Worm (Caenorhabditis elegans) whole organism, L2 larva: ENCODE measurements around the gene nlg-1.

ENCODE experiments used
- F13H6.1 ChIP-seq: sonication (generic microtip); optimal IDR thresholded peaks from 2 replicates; lab custom pipeline; 2016; ENCODE audit warnings: missing genetic modification characterization, missing compliant biosample characterization
- R02D3.7 ChIP-seq: fragments of 150-350 bp; optimal IDR thresholded peaks from 2 replicates; lab custom pipeline; 2014; ENCODE audit warnings: missing biosample characterization, missing genetic modification characterization
- Y55F3AM.14 ChIP-seq: fragments of 200-800 bp; sonication (Bioruptor generic); optimal IDR thresholded peaks from 2 replicates; lab custom pipeline; 2018; ENCODE audit warnings: mild to moderate bottlenecking, missing genetic modification characterization, missing compliant biosample characterization
- alr-1 ChIP-seq: fragments of 150-350 bp; optimal IDR thresholded peaks from 2 replicates; lab custom pipeline; 2014; ENCODE audit warnings: missing biosample characterization, missing genetic modification characterization
- aly-2 ChIP-seq: fragments of 150-350 bp; optimal IDR thresholded peaks from 2 replicates; lab custom pipeline; 2014; ENCODE audit warnings: missing biosample characterization, missing genetic modification characterization
- ama-1 ChIP-seq: fragments of 150-350 bp; optimal IDR thresholded peaks from 2 replicates; lab custom pipeline; 2018; ENCODE audit warnings: inconsistent platforms
- blmp-1 ChIP-seq: sonication (generic microtip); optimal IDR thresholded peaks from 2 replicates; lab custom pipeline; 2017; ENCODE audit warnings: missing genetic modification characterization, mild to moderate bottlenecking, missing compliant biosample characterization, antibody characterized with exemption, moderate library complexity; ENCODE audit not compliant: insufficient read depth
- crh-2 ChIP-seq: sonication (generic microtip); optimal IDR thresholded peaks from 2 replicates; lab custom pipeline; 2017; ENCODE audit warnings: missing biosample characterization, missing genetic modification characterization
- egl-27 ChIP-seq: sonication (generic microtip); optimal IDR thresholded peaks from 3 replicates; lab custom pipeline; 2017; ENCODE audit warnings: missing biosample characterization, missing genetic modification reagents, missing genetic modification characterization
- elt-1 ChIP-seq: fragments of 150-350 bp; optimal IDR thresholded peaks from 2 replicates; lab custom pipeline; 2014; ENCODE audit warnings: missing biosample characterization, missing genetic modification characterization
- elt-3 ChIP-seq: sonication (generic microtip); optimal IDR thresholded peaks from 2 replicates; lab custom pipeline; 2017; ENCODE audit warnings: missing biosample characterization, missing genetic modification characterization
- fos-1 ChIP-seq: fragments of 150-350 bp; optimal IDR thresholded peaks from 2 replicates; lab custom pipeline; 2014; ENCODE audit warnings: missing biosample characterization, missing genetic modification characterization
- gmeb-1 ChIP-seq: fragments of 150-350 bp; optimal IDR thresholded peaks from 2 replicates; lab custom pipeline; 2014; ENCODE audit warnings: missing biosample characterization, missing genetic modification characterization
- lin-11 ChIP-seq: fragments of 150-350 bp; sonication (generic microtip); optimal IDR thresholded peaks from 2 replicates; lab custom pipeline; 2014; ENCODE audit warnings: missing biosample characterization, missing genetic modification characterization, inconsistent platforms, mixed read lengths
- lin-13 ChIP-seq: fragments of 150-350 bp; optimal IDR thresholded peaks from 2 replicates; lab custom pipeline; 2014; ENCODE audit warnings: missing biosample characterization, missing genetic modification reagents, missing genetic modification characterization
- lin-39 ChIP-seq: fragments of 150-350 bp; optimal IDR thresholded peaks from 2 replicates; lab custom pipeline; 2014; ENCODE audit warnings: missing biosample characterization, missing genetic modification reagents, missing genetic modification characterization
- lsy-2 ChIP-seq, 2 experiments: fragments of 150-350 bp in 1 of 2; sonication (generic microtip) in 1 of 2; optimal IDR thresholded peaks; 2 replicates each; lab custom pipeline; 2014 to 2017; ENCODE audit warnings: missing biosample characterization in 2 of 2, missing genetic modification characterization in 2 of 2
- mab-5 ChIP-seq: fragments of 150-350 bp; optimal IDR thresholded peaks from 2 replicates; lab custom pipeline; 2014; ENCODE audit warnings: missing biosample characterization, missing genetic modification characterization
- mbf-1 ChIP-seq: sonication (generic microtip); optimal IDR thresholded peaks from 2 replicates; lab custom pipeline; 2017; ENCODE audit warnings: missing biosample characterization, missing genetic modification characterization
- mdl-1 ChIP-seq, 2 experiments: fragments of 150-350 bp in 1 of 2; sonication (generic microtip) in 1 of 2; optimal IDR thresholded peaks; 2 replicates each; lab custom pipeline; 2017; ENCODE audit warnings: missing biosample characterization in 2 of 2, missing genetic modification characterization in 2 of 2
- nhr-10 ChIP-seq: sonication (generic microtip); optimal IDR thresholded peaks from 2 replicates; lab custom pipeline; 2017; ENCODE audit warnings: missing biosample characterization, missing genetic modification characterization
- nhr-11 ChIP-seq: fragments of 150-350 bp; optimal IDR thresholded peaks from 2 replicates; lab custom pipeline; 2014; ENCODE audit warnings: missing biosample characterization, missing genetic modification characterization
- nhr-12 ChIP-seq: fragments of 150-350 bp; optimal IDR thresholded peaks from 2 replicates; lab custom pipeline; 2014; ENCODE audit warnings: missing biosample characterization, missing genetic modification characterization
- nhr-129 ChIP-seq: fragments of 150-350 bp; optimal IDR thresholded peaks from 2 replicates; lab custom pipeline; 2014; ENCODE audit warnings: missing biosample characterization, missing genetic modification characterization
- nhr-21 ChIP-seq: fragments of 150-350 bp; optimal IDR thresholded peaks from 2 replicates; lab custom pipeline; 2014; ENCODE audit warnings: missing biosample characterization, missing genetic modification characterization
- nhr-237 ChIP-seq: fragments of 150-350 bp; optimal IDR thresholded peaks from 2 replicates; lab custom pipeline; 2014; ENCODE audit warnings: missing biosample characterization, missing genetic modification characterization
- nhr-25 ChIP-seq: fragments of 150-350 bp; sonication (generic microtip); optimal IDR thresholded peaks from 3 replicates; lab custom pipeline; 2014; ENCODE audit warnings: missing biosample characterization, missing genetic modification characterization
- nhr-6 ChIP-seq: fragments of 150-350 bp; optimal IDR thresholded peaks from 2 replicates; lab custom pipeline; 2014; ENCODE audit warnings: missing biosample characterization, missing genetic modification characterization
- nhr-77 ChIP-seq: fragments of 150-350 bp; optimal IDR thresholded peaks from 2 replicates; lab custom pipeline; 2014; ENCODE audit warnings: missing biosample characterization, missing genetic modification characterization
- peb-1 ChIP-seq: fragments of 150-350 bp; optimal IDR thresholded peaks from 2 replicates; lab custom pipeline; 2014; ENCODE audit warnings: missing biosample characterization, missing genetic modification characterization
- sem-4 ChIP-seq: fragments of 150-350 bp; optimal IDR thresholded peaks from 2 replicates; lab custom pipeline; 2014; ENCODE audit warnings: missing biosample characterization, missing genetic modification reagents, missing genetic modification characterization
- sma-3 ChIP-seq: sonication (generic microtip); optimal IDR thresholded peaks from 2 replicates; lab custom pipeline; 2016; ENCODE audit warnings: missing genetic modification reagents, missing genetic modification characterization, missing compliant biosample characterization
- snpc-4 ChIP-seq: fragments of 150-350 bp; optimal IDR thresholded peaks from 2 replicates; lab custom pipeline; 2014; ENCODE audit warnings: missing biosample characterization, missing genetic modification characterization
- unc-39 ChIP-seq: fragments of 150-350 bp; optimal IDR thresholded peaks from 2 replicates; lab custom pipeline; 2014; ENCODE audit warnings: missing biosample characterization, missing genetic modification characterization
- unc-55 ChIP-seq: fragments of 150-350 bp; sonication (generic microtip); optimal IDR thresholded peaks from 3 replicates; lab custom pipeline; 2014; ENCODE audit warnings: missing biosample characterization, missing genetic modification reagents, missing genetic modification characterization
- unc-62 ChIP-seq: fragments of 150-350 bp; optimal IDR thresholded peaks from 2 replicates; lab custom pipeline; 2014; ENCODE audit warnings: missing biosample characterization, missing genetic modification reagents, missing genetic modification characterization
- zag-1 ChIP-seq: fragments of 150-350 bp; optimal IDR thresholded peaks from 2 replicates; lab custom pipeline; 2014; ENCODE audit warnings: missing biosample characterization, missing genetic modification characterization
- ztf-11 ChIP-seq: sonication (generic microtip); optimal IDR thresholded peaks from 2 replicates; lab custom pipeline; 2017; ENCODE audit warnings: missing biosample characterization, missing genetic modification characterization
- ztf-4 ChIP-seq: fragments of 150-350 bp; optimal IDR thresholded peaks from 2 replicates; lab custom pipeline; 2014; ENCODE audit warnings: missing biosample characterization, missing genetic modification characterization

Gene nlg-1

ce11 chrX:13583895-13584344 is 47.1 kb downstream of the nlg-1 start (continued):
- TF ChIP-seq lin-11 (tag; lab: Kevin White, UChicago): peak; percentile 48
- no peak for TF ChIP-seq ztf-4 (tag; lab: Kevin White, UChicago)
- no peak for TF ChIP-seq ama-1 (lab: Kevin White, UChicago)
- peak; percentile 65 for TF ChIP-seq F13H6.1 (tag; lab: Kevin White, UChicago)
- peak; percentile 62 for TF ChIP-seq sem-4 (tag; lab: Kevin White, UChicago)
- TF ChIP-seq peb-1 (tag; lab: Kevin White, UChicago): no peak
- TF ChIP-seq Y55F3AM.14: no peak
- TF ChIP-seq zag-1 (tag; lab: Kevin White, UChicago): no peak
- TF ChIP-seq nhr-6: no peak
- TF ChIP-seq mbf-1 (tag; lab: Kevin White, UChicago): no peak
- TF ChIP-seq R02D3.7: no peak
- TF ChIP-seq alr-1 (tag; lab: Kevin White, UChicago): no peak
- no peak for TF ChIP-seq crh-2 (tag; lab: Kevin White, UChicago)
- TF ChIP-seq aly-2 (tag; lab: Kevin White, UChicago): no peak
- peak; percentile 11 for TF ChIP-seq unc-55 (GFP tag; lab: Kevin White, UChicago)
- no peak for TF ChIP-seq blmp-1 (tag; lab: Kevin White, UChicago)
- TF ChIP-seq elt-3 (tag; lab: Kevin White, UChicago): no peak
- no peak for TF ChIP-seq ztf-11
- no peak for TF ChIP-seq unc-39 (tag; lab: Kevin White, UChicago)
- TF ChIP-seq nhr-21 (tag; lab: Kevin White, UChicago): no peak
- TF ChIP-seq nhr-12 (tag; lab: Kevin White, UChicago): no peak
- peak; percentile 62 for TF ChIP-seq nhr-129
- TF ChIP-seq fos-1 (tag; lab: Kevin White, UChicago): peak; percentile 40
- peak; percentile 73 for TF ChIP-seq nhr-25
- TF ChIP-seq gmeb-1: no peak
- TF ChIP-seq snpc-4 (tag; lab: Kevin White, UChicago): no peak
- peak in 1 of 2 experiments; percentile 12 for TF ChIP-seq lsy-2 (tag; optimal IDR thresholded peaks at IDR 0.05; lab: Kevin White, UChicago)
- TF ChIP-seq lin-13: no peak

- TF ChIP-seq mab-5 (tag; lab: Kevin White, UChicago): no peak
- TF ChIP-seq ztf-11: no peak
- no peak for TF ChIP-seq lin-39
- no peak for TF ChIP-seq nhr-237
- TF ChIP-seq mdl-1 (tag; optimal IDR thresholded peaks at IDR 0.05; lab: Kevin White, UChicago): no peak
- TF ChIP-seq Y55F3AM.14: no peak
- TF ChIP-seq nhr-11 (tag; lab: Kevin White, UChicago): no peak
- TF ChIP-seq ama-1 (lab: Kevin White, UChicago): no peak
- TF ChIP-seq ztf-4 (tag; lab: Kevin White, UChicago): no peak
- TF ChIP-seq mbf-1 (tag; lab: Kevin White, UChicago): no peak
- TF ChIP-seq nhr-25: no peak
- TF ChIP-seq sma-3 (GFP tag; lab: Kevin White, UChicago): no peak
- no peak for TF ChIP-seq unc-62 (GFP tag; lab: Kevin White, UChicago)
- TF ChIP-seq lsy-2 (tag; optimal IDR thresholded peaks at IDR 0.05; lab: Kevin White, UChicago): no peak
- no peak for TF ChIP-seq elt-1 (tag; lab: Kevin White, UChicago)
- no peak for TF ChIP-seq egl-27
- TF ChIP-seq nhr-10 (tag; lab: Kevin White, UChicago): no peak
- TF ChIP-seq F13H6.1 (tag; lab: Kevin White, UChicago): no peak
- TF ChIP-seq gmeb-1: no peak
- TF ChIP-seq, all 48 proteins: peak for 0
Measured at ce11 chrX:13581820-13582219, 49.2 kb downstream of the nlg-1 start, which contains the start of gene F54B11.10. F54B11.10 (plus strand) TSS chrX:13582120.

ce11 chrX:13578483-13578882 is 52.5 kb downstream of the nlg-1 start, which contains the start of gene F54B11.11:
F54B11.11 (plus strand) TSS chrX:13578783.
- TF ChIP-seq lin-11 (tag; lab: Kevin White, UChicago) (no peak), nhr-10 (tag; lab: Kevin White, UChicago) (no peak), egl-27 (no peak), nhr-129 (no peak), mdl-1 (tag; optimal IDR thresholded peaks at IDR 0.05; lab: Kevin White, UChicago) (no peak), nhr-11 (tag; lab: Kevin White, UChicago) (no peak), nhr-77 (tag; lab: Kevin White, UChicago) (no peak)
